Worm (Caenorhabditis elegans) whole organism, L3 larva: ENCODE data around the gene F11C1.7.
A peak's percentile ranks its signal among the peaks of the same experiment; 100 is the strongest.

ENCODE experiments used
- ama-1 ChIP-seq: fragments of 150-350 bp; optimal IDR thresholded peaks from 2 replicates; lab custom pipeline; 2018
- ceh-16 ChIP-seq: sonication (generic microtip); optimal IDR thresholded peaks from 2 replicates; lab custom pipeline; 2017; ENCODE audit warnings: missing biosample characterization, missing genetic modification characterization
- ceh-9 ChIP-seq: sonication (generic microtip); optimal IDR thresholded peaks from 2 replicates; lab custom pipeline; 2018; ENCODE audit warnings: missing biosample characterization, missing genetic modification characterization
- daf-12 ChIP-seq: fragments of 150-350 bp; optimal IDR thresholded peaks from 2 replicates; lab custom pipeline; 2014; ENCODE audit warnings: missing biosample characterization, missing genetic modification reagents, missing genetic modification characterization
- egl-27 ChIP-seq: sonication (generic microtip); optimal IDR thresholded peaks from 4 replicates; lab custom pipeline; 2017; ENCODE audit warnings: missing biosample characterization, missing genetic modification reagents, missing genetic modification characterization
- elt-1 ChIP-seq: fragments of 150-350 bp; optimal IDR thresholded peaks from 2 replicates; lab custom pipeline; 2014; ENCODE audit warnings: missing biosample characterization, missing genetic modification characterization
- elt-2 ChIP-seq: sonication (generic microtip); optimal IDR thresholded peaks from 2 replicates; lab custom pipeline; 2016; ENCODE audit warnings: missing genetic modification reagents, mild to moderate bottlenecking, missing genetic modification characterization, missing compliant biosample characterization
- eor-1 ChIP-seq, 2 experiments: fragments of 150-350 bp; optimal IDR thresholded peaks; 2 replicates each; lab custom pipeline; 2014 to 2018; ENCODE audit warnings: missing biosample characterization in 2 of 2, missing genetic modification characterization in 2 of 2
- fkh-10 ChIP-seq: sonication (generic microtip); optimal IDR thresholded peaks from 2 replicates; lab custom pipeline; 2017; ENCODE audit warnings: missing biosample characterization, missing genetic modification reagents, missing genetic modification characterization
- fos-1 ChIP-seq: fragments of 150-350 bp; optimal IDR thresholded peaks from 2 replicates; lab custom pipeline; 2014; ENCODE audit warnings: missing biosample characterization, missing genetic modification characterization
- lin-15B ChIP-seq: fragments of 150-350 bp; optimal IDR thresholded peaks from 2 replicates; lab custom pipeline; 2014; ENCODE audit warnings: missing biosample characterization, missing genetic modification characterization
- lin-39 ChIP-seq: fragments of 150-350 bp; optimal IDR thresholded peaks from 2 replicates; lab custom pipeline; 2018; ENCODE audit warnings: missing biosample characterization, missing genetic modification reagents, missing genetic modification characterization
- lsy-12 ChIP-seq: sonication (generic microtip); optimal IDR thresholded peaks from 2 replicates; lab custom pipeline; 2016; ENCODE audit warnings: mild to moderate bottlenecking, missing genetic modification characterization, missing compliant biosample characterization
- mdl-1 ChIP-seq: fragments of 150-350 bp; optimal IDR thresholded peaks from 2 replicates; lab custom pipeline; 2014; ENCODE audit warnings: missing biosample characterization, missing genetic modification characterization
- nfya-1 ChIP-seq: sonication (generic microtip); optimal IDR thresholded peaks from 2 replicates; lab custom pipeline; 2017; ENCODE audit warnings: missing genetic modification characterization, mild to moderate bottlenecking, missing compliant biosample characterization, antibody characterized with exemption, moderate library complexity; ENCODE audit not compliant: insufficient read depth
- nhr-11 ChIP-seq: fragments of 150-350 bp; optimal IDR thresholded peaks from 2 replicates; lab custom pipeline; 2014; ENCODE audit warnings: missing biosample characterization, missing genetic modification characterization
- nhr-12 ChIP-seq: fragments of 150-350 bp; optimal IDR thresholded peaks from 2 replicates; lab custom pipeline; 2014; ENCODE audit warnings: missing biosample characterization, missing genetic modification characterization
- nhr-23 ChIP-seq: fragments of 150-350 bp; optimal IDR thresholded peaks from 2 replicates; lab custom pipeline; 2014; ENCODE audit warnings: missing biosample characterization, missing genetic modification reagents, missing genetic modification characterization
- nhr-237 ChIP-seq: fragments of 150-350 bp; optimal IDR thresholded peaks from 2 replicates; lab custom pipeline; 2014; ENCODE audit warnings: missing biosample characterization, missing genetic modification characterization
- nhr-43 ChIP-seq: sonication (generic microtip); optimal IDR thresholded peaks from 2 replicates; lab custom pipeline; 2016; ENCODE audit warnings: mild to moderate bottlenecking, missing genetic modification characterization, missing compliant biosample characterization; ENCODE audit not compliant: poor library complexity, severe bottlenecking
- nhr-67 ChIP-seq: fragments of 150-350 bp; optimal IDR thresholded peaks from 2 replicates; lab custom pipeline; 2014; ENCODE audit warnings: missing biosample characterization, missing genetic modification characterization
- nhr-77 ChIP-seq: fragments of 150-350 bp; optimal IDR thresholded peaks from 2 replicates; lab custom pipeline; 2014; ENCODE audit warnings: missing biosample characterization, missing genetic modification characterization
- pha-4 ChIP-seq: fragments of 150-350 bp; optimal IDR thresholded peaks from 2 replicates; lab custom pipeline; 2014; ENCODE audit warnings: missing biosample characterization, missing genetic modification reagents, missing genetic modification characterization
- pqm-1 ChIP-seq: fragments of 150-350 bp; optimal IDR thresholded peaks from 2 replicates; lab custom pipeline; 2017; ENCODE audit warnings: missing biosample characterization, missing genetic modification characterization, inconsistent platforms
- sea-2 ChIP-seq: fragments of 150-350 bp; sonication (generic microtip); optimal IDR thresholded peaks from 4 replicates; lab custom pipeline; 2014; ENCODE audit warnings: missing biosample characterization, missing genetic modification reagents, missing genetic modification characterization
- skn-1 ChIP-seq: fragments of 150-350 bp; optimal IDR thresholded peaks from 2 replicates; lab custom pipeline; 2014; ENCODE audit warnings: missing biosample characterization, missing genetic modification characterization
- snpc-4 ChIP-seq: fragments of 150-350 bp; optimal IDR thresholded peaks from 2 replicates; lab custom pipeline; 2014; ENCODE audit warnings: missing biosample characterization, missing genetic modification characterization
- unc-39 ChIP-seq: sonication (generic microtip); optimal IDR thresholded peaks from 4 replicates; lab custom pipeline; 2017; ENCODE audit warnings: missing biosample characterization, missing genetic modification characterization
- zag-1 ChIP-seq: fragments of 150-350 bp; optimal IDR thresholded peaks from 2 replicates; lab custom pipeline; 2014; ENCODE audit warnings: missing biosample characterization, missing genetic modification characterization
- ztf-11 ChIP-seq: fragments of 150-350 bp; optimal IDR thresholded peaks from 2 replicates; lab custom pipeline; 2014; ENCODE audit warnings: missing biosample characterization, missing genetic modification characterization
- ztf-4 ChIP-seq: fragments of 150-350 bp; optimal IDR thresholded peaks from 2 replicates; lab custom pipeline; 2014; ENCODE audit warnings: missing biosample characterization, missing genetic modification characterization

F11C1.7 gene

ce11 chrX:12976774-12977173 lies 12.4 kb upstream of the F11C1.7 start, which contains the start of the genes F11C1.4 and F11C1.10:
TSS of gene F11C1.4 (plus strand) at chrX:12977074.
TSS of gene F11C1.10 (plus strand) at chrX:12977082.
- TF ChIP-seq unc-39 (tag; lab: Kevin White, UChicago), result no peak
- TF ChIP-seq ama-1 (lab: Kevin White, UChicago), result no peak
- TF ChIP-seq eor-1 (tag; optimal IDR thresholded peaks at IDR 0.05; lab: Kevin White, UChicago), result no peak
- no peak for TF ChIP-seq lin-39
- TF ChIP-seq nhr-12 (tag; lab: Kevin White, UChicago), result no peak
- no peak for TF ChIP-seq lin-15B
- no peak for TF ChIP-seq ztf-4 (tag; lab: Kevin White, UChicago)
- TF ChIP-seq ceh-9 (tag; lab: Kevin White, UChicago), result no peak
- no peak for TF ChIP-seq egl-27
- no peak for TF ChIP-seq lsy-12
- TF ChIP-seq snpc-4 (tag; lab: Kevin White, UChicago), result no peak
- TF ChIP-seq daf-12 (tag; lab: Kevin White, UChicago), result no peak
- TF ChIP-seq nfya-1 (tag; lab: Kevin White, UChicago), result no peak
- no peak for TF ChIP-seq nhr-23 (tag; lab: Kevin White, UChicago)
- TF ChIP-seq nhr-67 (tag; lab: Kevin White, UChicago), result no peak
- TF ChIP-seq nhr-11 (tag; lab: Kevin White, UChicago), result no peak
- TF ChIP-seq nhr-77, result no peak

DNA sequence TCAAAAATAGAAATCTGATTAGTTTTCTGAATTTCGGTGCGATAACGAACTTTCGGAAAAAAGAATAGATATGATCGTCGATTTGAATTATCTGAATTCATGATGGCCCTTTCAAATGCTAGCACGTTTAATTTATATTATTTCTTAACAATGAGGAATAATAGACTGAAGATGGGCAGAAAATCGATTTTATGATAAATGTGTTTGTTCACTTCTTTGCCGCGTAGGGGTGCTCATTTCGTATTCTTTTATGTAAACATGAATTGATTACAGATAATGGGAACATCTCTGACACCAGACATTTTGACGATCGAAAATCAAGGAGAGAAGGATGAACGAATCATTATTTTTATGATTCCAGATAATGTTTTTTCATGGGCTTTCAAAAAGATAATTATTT lies 11.7 kb upstream of the F11C1.7 start, which contains the start of gene F11C1.9:
Gene F11C1.9, minus strand, starts transcription at position 101 of the 400 bp plus-strand sequence.
- TF ChIP-seq pha-4 (tag; lab: Kevin White, UChicago) (peak; percentile 6), ztf-4 (tag; lab: Kevin White, UChicago) (no peak), nhr-12 (tag; lab: Kevin White, UChicago) (no peak), nhr-237 (tag; lab: Kevin White, UChicago) (no peak), elt-2 (tag; lab: Kevin White, UChicago) (peak; percentile 18)
- TF ChIP-seq, all 47 proteins: peak for 2

ce11 chrX:12978569-12978968 lies 10.6 kb upstream of the F11C1.7 start:
- TF ChIP-seq pqm-1 (tag; lab: Kevin White, UChicago) (no peak), lsy-12 (no peak), ztf-11 (tag; lab: Kevin White, UChicago) (no peak), egl-27 (no peak), nhr-43 (tag; lab: Kevin White, UChicago) (no peak), ztf-4 (tag; lab: Kevin White, UChicago) (no peak), lin-15B (no peak), nhr-77 (no peak), lin-39 (no peak), fkh-10 (GFP tag; lab: Kevin White, UChicago) (no peak), pha-4 (tag; lab: Kevin White, UChicago) (no peak), ama-1 (lab: Kevin White, UChicago) (no peak), skn-1 (tag; lab: Kevin White, UChicago) (no peak)

DNA sequence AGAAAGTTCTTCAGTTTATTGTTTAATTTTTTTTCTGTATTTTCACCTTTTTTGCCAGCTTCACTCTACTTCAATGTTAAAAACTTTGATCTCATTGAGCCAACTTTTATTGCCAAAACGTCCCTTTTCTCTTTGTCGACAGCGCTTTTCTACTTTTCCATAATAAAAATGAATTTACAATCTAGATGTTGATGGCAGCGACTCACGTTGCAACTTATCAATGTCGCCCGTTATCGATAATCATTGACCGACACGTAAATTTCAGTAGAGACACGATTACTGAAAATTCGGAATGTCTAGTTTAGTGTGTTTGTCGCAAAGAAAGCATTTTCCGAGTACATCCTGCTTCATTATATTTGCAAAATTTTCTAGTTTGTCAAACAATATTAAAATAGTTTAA lies 9.4 kb upstream of the F11C1.7 start:
- peak; percentile 54 for TF ChIP-seq pqm-1 (tag; lab: Kevin White, UChicago)
- peak; percentile 70 for TF ChIP-seq elt-2 (tag; lab: Kevin White, UChicago)
- TF ChIP-seq mdl-1, result no peak
- TF ChIP-seq, all 47 proteins: peak for 2

DNA sequence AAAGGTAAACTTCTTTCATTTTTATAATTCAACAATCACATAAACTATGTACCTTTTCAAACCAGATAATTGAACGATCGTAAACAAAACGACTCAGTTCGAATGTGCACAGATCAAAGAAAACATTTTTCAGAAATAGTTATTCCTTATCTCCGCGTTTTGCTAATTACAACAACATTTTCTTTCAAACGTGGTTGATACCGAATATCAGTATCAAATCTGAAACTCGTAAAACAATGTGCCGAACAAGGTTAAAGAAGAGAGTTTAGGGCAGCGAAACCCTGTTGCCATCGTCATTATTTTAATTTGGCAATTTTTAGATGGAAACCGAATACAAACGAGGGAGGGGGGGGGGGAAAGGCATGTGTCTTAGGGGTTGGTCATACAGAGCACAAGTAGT lies 7.8 kb upstream of the F11C1.7 start, which contains the start of gene scav-4:
Gene scav-4, plus strand, starts transcription at position 383 of the 400 bp plus-strand sequence.
- TF ChIP-seq pha-4 (tag; lab: Kevin White, UChicago) (peak; percentile 3), ceh-16 (tag; lab: Kevin White, UChicago) (no peak), zag-1 (tag; lab: Kevin White, UChicago) (no peak), unc-39 (tag; lab: Kevin White, UChicago) (no peak), ama-1 (lab: Kevin White, UChicago) (no peak), elt-2 (tag; lab: Kevin White, UChicago) (peak; percentile 86), lin-39 (no peak), pqm-1 (tag; lab: Kevin White, UChicago) (peak; percentile 31)

ce11 chrX:12982725-12983124 lies 6.4 kb upstream of the F11C1.7 start:
- TF ChIP-seq zag-1 (tag; lab: Kevin White, UChicago), result no peak
- no peak for TF ChIP-seq fos-1 (tag; lab: Kevin White, UChicago)
- TF ChIP-seq sea-2, result no peak
- no peak for TF ChIP-seq nhr-43 (tag; lab: Kevin White, UChicago)
- TF ChIP-seq elt-1 (tag; lab: Kevin White, UChicago), result no peak
- peak; percentile 77 for TF ChIP-seq elt-2 (tag; lab: Kevin White, UChicago)
- no peak for TF ChIP-seq snpc-4 (tag; lab: Kevin White, UChicago)
